Fruit fly (Drosophila melanogaster) whole organism: ENCODE measurements around the gene Hcs.

ENCODE experiments used
- CG8478 ChIP-seq: fragments of >200 bp; optimal IDR thresholded peaks from 2 replicates; lab custom pipeline; 2018; ENCODE audit warnings: inconsistent platforms
- psq ChIP-seq: fragments of >200 bp; optimal IDR thresholded peaks from 2 replicates; lab custom pipeline; 2017
- usp ChIP-seq: fragments of >200 bp; optimal IDR thresholded peaks from 2 replicates; lab custom pipeline; 2017; ENCODE audit warnings: missing biosample characterization, missing genetic modification characterization, mixed read lengths

DNA sequence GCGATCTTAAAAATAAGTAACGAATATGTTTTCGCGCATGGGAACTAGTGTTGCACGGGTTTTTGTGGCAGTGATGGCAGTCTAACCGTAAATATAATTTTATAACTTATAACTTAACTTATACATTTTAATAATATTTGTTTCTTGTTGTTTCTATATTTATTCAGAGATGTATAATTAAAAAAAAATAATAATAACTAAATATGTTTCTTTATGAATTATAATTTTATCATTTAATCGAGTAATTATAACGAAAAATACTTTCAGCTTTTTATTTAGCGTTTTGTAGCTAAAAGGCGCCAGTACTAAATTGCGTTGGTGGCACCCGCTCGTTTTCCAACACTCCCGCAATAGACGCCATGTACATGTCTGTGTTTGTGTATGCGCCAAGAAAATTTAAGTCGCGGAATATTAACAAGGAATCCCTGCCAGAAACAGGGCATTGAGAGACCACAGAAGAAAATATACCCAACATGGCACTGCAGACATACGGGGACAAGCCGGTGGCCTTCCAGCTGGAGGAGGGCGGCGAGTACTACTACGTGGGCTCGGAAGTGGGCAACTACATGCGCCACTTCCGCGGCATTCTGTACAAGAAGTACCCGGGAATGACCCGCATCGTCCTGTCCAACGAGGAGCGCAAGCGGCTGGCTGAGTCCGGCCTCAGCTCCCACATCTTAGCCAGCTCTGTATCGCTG, 4.0 kb upstream of the Hcs start, which contains the start of the genes mRpL44 and Snr1:
- TF ChIP-seq CG8478 (lab: Kevin White, UChicago) (no peak), psq (no peak), usp (GFP tag; lab: Kevin White, UChicago) (no peak)
